Fruit fly (Drosophila melanogaster) whole organism, embryonic: Measurements from ENCODE around the gene CG34049.
A peak's percentile ranks its signal among the peaks of the same experiment; 100 is the strongest.

ENCODE experiments used
- BEAF-32 ChIP-seq: fragments of 200-800 bp; sonication (Bioruptor generic); optimal IDR thresholded peaks from 3 replicates; lab custom pipeline; 2017; ENCODE audit warnings: missing biosample characterization, missing genetic modification characterization, mild to moderate bottlenecking, moderate library complexity, missing genetic modification reagents
- Bdp1 ChIP-seq: fragments of 200-800 bp; sonication (Bioruptor generic); optimal IDR thresholded peaks from 3 replicates; lab custom pipeline; 2016; ENCODE audit warnings: missing biosample characterization, missing genetic modification characterization
- C15 ChIP-seq: fragments of 200-800 bp; sonication (Bioruptor generic); IDR thresholded peaks from 3 replicates; pipeline ENCODE4 v1.3.6; 2022; ENCODE audit warnings: missing biosample characterization, missing genetic modification characterization
- CG11398 ChIP-seq: fragments of 200-800 bp; sonication (Bioruptor generic); optimal IDR thresholded peaks from 2 replicates; lab custom pipeline; 2016; ENCODE audit warnings: missing biosample characterization, missing genetic modification characterization
- CG11504 ChIP-seq: fragments of 200-800 bp; sonication (Bioruptor generic); optimal IDR thresholded peaks from 3 replicates; lab custom pipeline; 2019; ENCODE audit warnings: missing biosample characterization, mild to moderate bottlenecking, missing genetic modification characterization, moderate library complexity
- CG11723 ChIP-seq: fragments of 200-800 bp; sonication (Bioruptor generic); optimal IDR thresholded peaks from 2 replicates; lab custom pipeline; 2017; ENCODE audit warnings: missing biosample characterization, mild to moderate bottlenecking, missing genetic modification characterization
- CG12942 ChIP-seq: fragments of 200-800 bp; sonication (Bioruptor generic); optimal IDR thresholded peaks from 3 replicates; lab custom pipeline; 2016; ENCODE audit warnings: missing biosample characterization, missing genetic modification characterization
- CG13287 ChIP-seq: fragments of 200-800 bp; sonication (Bioruptor generic); IDR thresholded peaks from 2 replicates; pipeline ENCODE4 v1.3.6; 2022; ENCODE audit warnings: missing biosample characterization, missing genetic modification characterization; ENCODE audit not compliant: partially characterized antibody
- CG13624 ChIP-seq: fragments of 200-800 bp; sonication (Bioruptor generic); optimal IDR thresholded peaks from 2 replicates; lab custom pipeline; 2016; ENCODE audit warnings: missing biosample characterization, missing genetic modification characterization
- CG14710 ChIP-seq: fragments of 200-800 bp; sonication (Bioruptor generic); optimal IDR thresholded peaks from 3 replicates; lab custom pipeline; 2019; ENCODE audit warnings: missing biosample characterization, mild to moderate bottlenecking, missing genetic modification characterization, moderate library complexity
- CG15601 ChIP-seq: fragments of 200-800 bp; sonication (Bioruptor generic); optimal IDR thresholded peaks from 3 replicates; lab custom pipeline; 2019; ENCODE audit warnings: missing biosample characterization, mild to moderate bottlenecking, missing genetic modification characterization, moderate library complexity
- CG17359 ChIP-seq: fragments of 200-800 bp; sonication (Bioruptor generic); optimal IDR thresholded peaks from 3 replicates; lab custom pipeline; 2018; ENCODE audit warnings: missing biosample characterization, mild to moderate bottlenecking, missing genetic modification characterization, moderate library complexity
- CG1832 ChIP-seq: fragments of 200-800 bp; sonication (Bioruptor generic); optimal IDR thresholded peaks from 2 replicates; lab custom pipeline; 2017; ENCODE audit warnings: missing biosample characterization, mild to moderate bottlenecking, missing genetic modification characterization, inconsistent platforms
- CG18476 ChIP-seq: fragments of 200-800 bp; sonication (Bioruptor generic); optimal IDR thresholded peaks from 2 replicates; lab custom pipeline; 2016; ENCODE audit warnings: missing biosample characterization, mild to moderate bottlenecking, missing genetic modification characterization
- CG31365 ChIP-seq: fragments of 200-800 bp; sonication (Bioruptor generic); optimal IDR thresholded peaks from 2 replicates; lab custom pipeline; 2018; ENCODE audit warnings: missing biosample characterization, mild to moderate bottlenecking, missing genetic modification characterization
- CG4282 ChIP-seq: fragments of 200-800 bp; sonication (Bioruptor generic); optimal IDR thresholded peaks from 2 replicates; lab custom pipeline; 2016; ENCODE audit warnings: missing biosample characterization, missing genetic modification characterization
- CG4424 ChIP-seq: fragments of 200-800 bp; sonication (Bioruptor generic); optimal IDR thresholded peaks from 3 replicates; lab custom pipeline; 2016; ENCODE audit warnings: missing biosample characterization, missing genetic modification characterization
- CG6765 ChIP-seq: fragments of 200-800 bp; sonication (Bioruptor generic); optimal IDR thresholded peaks from 3 replicates; lab custom pipeline; 2017; ENCODE audit warnings: missing biosample characterization, mild to moderate bottlenecking, missing genetic modification characterization
- CG7372 ChIP-seq: fragments of 200-800 bp; sonication (Bioruptor generic); IDR thresholded peaks from 2 replicates; pipeline ENCODE4 v1.3.6; 2022; ENCODE audit warnings: missing biosample characterization, missing genetic modification characterization
- CG7745 ChIP-seq: fragments of 200-800 bp; sonication (Bioruptor generic); optimal IDR thresholded peaks from 2 replicates; lab custom pipeline; 2018; ENCODE audit warnings: missing biosample characterization, mild to moderate bottlenecking, missing genetic modification characterization, moderate library complexity
- CG7839 ChIP-seq: fragments of 200-800 bp; sonication (Bioruptor generic); optimal IDR thresholded peaks from 3 replicates; lab custom pipeline; 2018; ENCODE audit warnings: missing biosample characterization, mild to moderate bottlenecking, missing genetic modification characterization, moderate library complexity
- CG7928 ChIP-seq: fragments of 200-800 bp; sonication (Bioruptor generic); optimal IDR thresholded peaks from 2 replicates; lab custom pipeline; 2017; ENCODE audit warnings: missing biosample characterization, mild to moderate bottlenecking, missing genetic modification characterization
- CG8944 ChIP-seq: fragments of 200-800 bp; sonication (Bioruptor generic); optimal IDR thresholded peaks from 3 replicates; lab custom pipeline; 2016; ENCODE audit warnings: missing biosample characterization, missing genetic modification characterization
- Dll ChIP-seq: fragments of 200-800 bp; sonication (Bioruptor generic); IDR thresholded peaks from 4 replicates; pipeline ENCODE4 v1.3.6; 2022; ENCODE audit warnings: missing biosample characterization, missing genetic modification characterization; ENCODE audit not compliant: partially characterized antibody
- Dref ChIP-seq: fragments of 200-800 bp; sonication (Bioruptor generic); IDR thresholded peaks from 2 replicates; pipeline ENCODE4 v1.3.6; 2022; ENCODE audit warnings: missing biosample characterization, missing genetic modification characterization
- Fer2 ChIP-seq: fragments of 200-800 bp; sonication (Bioruptor generic); optimal IDR thresholded peaks from 2 replicates; lab custom pipeline; 2018; ENCODE audit warnings: missing biosample characterization, mild to moderate bottlenecking, missing genetic modification characterization, moderate library complexity
- HHEX ChIP-seq: fragments of 200-800 bp; sonication (Bioruptor generic); optimal IDR thresholded peaks from 3 replicates; lab custom pipeline; 2017; ENCODE audit warnings: missing biosample characterization, mild to moderate bottlenecking, missing genetic modification characterization, missing genetic modification reagents
- Hand ChIP-seq: fragments of 200-800 bp; sonication (Bioruptor generic); optimal IDR thresholded peaks from 2 replicates; lab custom pipeline; 2017; ENCODE audit warnings: mild to moderate bottlenecking, missing biosample characterization, missing genetic modification reagents, missing genetic modification characterization
- Myb ChIP-seq: fragments of 200-800 bp; sonication (Bioruptor generic); optimal IDR thresholded peaks from 2 replicates; lab custom pipeline; 2016; ENCODE audit warnings: missing biosample characterization, missing genetic modification characterization
- Poxn ChIP-seq: fragments of 200-800 bp; sonication (Bioruptor generic); IDR thresholded peaks from 2 replicates; pipeline ENCODE4 v1.3.6; 2022; ENCODE audit warnings: missing biosample characterization, missing genetic modification characterization
- Rfx ChIP-seq: fragments of 200-800 bp; sonication (Bioruptor generic); IDR thresholded peaks from 2 replicates; pipeline ENCODE4 v1.3.6; 2022; ENCODE audit warnings: missing biosample characterization, missing genetic modification characterization
- Side ChIP-seq: fragments of 200-800 bp; sonication (Bioruptor generic); optimal IDR thresholded peaks from 2 replicates; lab custom pipeline; 2016; ENCODE audit warnings: missing biosample characterization, missing genetic modification characterization
- Stat92E ChIP-seq, 3 experiments: fragments of >200 bp in 2 of 3; fragments of 200-800 bp in 1 of 3; sonication (Bioruptor generic) in 1 of 3; optimal IDR thresholded peaks; 2 replicates each; lab custom pipeline; 2017 to 2019; ENCODE audit warnings: missing biosample characterization in 3 of 3, missing genetic modification characterization in 3 of 3, mild to moderate bottlenecking in 1 of 3, moderate library complexity in 1 of 3
- Tbp ChIP-seq: fragments of >200 bp; optimal IDR thresholded peaks from 2 replicates; lab custom pipeline; 2018; ENCODE audit warnings: missing biosample characterization, missing genetic modification characterization
- Usf ChIP-seq: fragments of 200-800 bp; sonication (Bioruptor generic); optimal IDR thresholded peaks from 2 replicates; lab custom pipeline; 2017; ENCODE audit warnings: missing genotype, missing biosample characterization, missing genetic modification characterization
- Xrp1 ChIP-seq: fragments of 200-800 bp; sonication (Bioruptor generic); IDR thresholded peaks from 2 replicates; pipeline ENCODE4 v1.3.6; 2022; ENCODE audit warnings: missing biosample characterization, missing genetic modification characterization
- al ChIP-seq: fragments of 200-800 bp; sonication (Bioruptor generic); IDR thresholded peaks from 2 replicates; pipeline ENCODE4 v1.3.6; 2022; ENCODE audit warnings: missing biosample characterization, missing genetic modification characterization
- fd96Cb ChIP-seq: fragments of 200-800 bp; sonication (Bioruptor generic); optimal IDR thresholded peaks from 2 replicates; lab custom pipeline; 2018; ENCODE audit warnings: missing biosample characterization, mild to moderate bottlenecking, missing genetic modification characterization, moderate library complexity
- gcm2 ChIP-seq: fragments of 200-800 bp; sonication (Bioruptor generic); optimal IDR thresholded peaks from 2 replicates; lab custom pipeline; 2016; ENCODE audit warnings: missing biosample characterization, missing genetic modification characterization
- gsb-n ChIP-seq: fragments of 200-800 bp; sonication (Bioruptor generic); optimal IDR thresholded peaks from 3 replicates; lab custom pipeline; 2018; ENCODE audit warnings: missing biosample characterization, mild to moderate bottlenecking, missing genetic modification characterization
- ken ChIP-seq: fragments of 200-800 bp; sonication (Bioruptor generic); IDR thresholded peaks from 3 replicates; pipeline ENCODE4 v1.3.6; 2022; ENCODE audit warnings: missing biosample characterization, missing genetic modification characterization
- prd ChIP-seq, 3 experiments: fragments of >200 bp in 2 of 3; fragments of 200-800 bp in 1 of 3; sonication (Bioruptor generic) in 1 of 3; optimal IDR thresholded peaks in 2 of 3; IDR thresholded peaks in 1 of 3; 2 replicates in 2 of 3; 3 replicates in 1 of 3; pipeline versions ENCODE4 v1.3.6 to Lab custom; 2017 to 2022; ENCODE audit warnings: missing biosample characterization in 1 of 3, missing genetic modification characterization in 1 of 3
- sc ChIP-seq, 3 experiments: fragments of >200 bp in 2 of 3; fragments of 200-800 bp in 1 of 3; sonication (Bioruptor generic) in 1 of 3; optimal IDR thresholded peaks; 2 replicates in 2 of 3; 3 replicates in 1 of 3; lab custom pipeline; 2017; ENCODE audit warnings: mild to moderate bottlenecking in 1 of 3, missing biosample characterization in 1 of 3, missing genetic modification characterization in 1 of 3, missing genetic modification reagents in 1 of 3
- sima ChIP-seq: fragments of 200-800 bp; sonication (Bioruptor generic); optimal IDR thresholded peaks from 2 replicates; lab custom pipeline; 2016; ENCODE audit warnings: missing biosample characterization, missing genetic modification characterization
- slbo ChIP-seq: fragments of 200-800 bp; sonication (Bioruptor generic); IDR thresholded peaks from 2 replicates; pipeline ENCODE4 v1.3.6; 2022; ENCODE audit warnings: missing biosample characterization, missing genetic modification characterization
- sna ChIP-seq: fragments of 200-800 bp; sonication (Bioruptor generic); IDR thresholded peaks from 2 replicates; pipeline ENCODE4 v1.3.6; 2022; ENCODE audit warnings: missing biosample characterization, missing genetic modification characterization; ENCODE audit not compliant: partially characterized antibody
- so ChIP-seq: fragments of 200-800 bp; sonication (Bioruptor generic); IDR thresholded peaks from 3 replicates; pipeline ENCODE4 v1.3.6; 2022; ENCODE audit warnings: missing biosample characterization, missing genetic modification characterization
- tin ChIP-seq: fragments of 200-800 bp; sonication (Bioruptor generic); optimal IDR thresholded peaks from 3 replicates; lab custom pipeline; 2016; ENCODE audit warnings: missing biosample characterization, missing genetic modification characterization
- wdn ChIP-seq: fragments of 200-800 bp; sonication (Bioruptor generic); IDR thresholded peaks from 2 replicates; pipeline ENCODE4 v1.3.6; 2022; ENCODE audit warnings: missing biosample characterization, missing genetic modification characterization

The CG34049 gene

dm6 chr2L:2217067-2217684 lies 47.9 kb downstream of the CG34049 start, which contains the start of the genes CG15386, CG42371 and mio (continued):
- TF ChIP-seq so (GFP tag; lab: Robert Waterston, UW) = no peak
- TF ChIP-seq gsb-n (tag; lab: Kevin White, UChicago) = no peak
- no peak for TF ChIP-seq CG8944 (GFP tag; lab: Kevin White, UChicago)
- peak; percentile 45 for TF ChIP-seq Myb
- no peak for TF ChIP-seq CG4282 (GFP tag; lab: Kevin White, UChicago)
- no peak for TF ChIP-seq CG7839 (tag; lab: Kevin White, UChicago)
- TF ChIP-seq fd96Cb = no peak
- TF ChIP-seq tin (GFP tag; lab: Kevin White, UChicago) = no peak
- no peak for TF ChIP-seq gcm2
- peak; percentile 81 for TF ChIP-seq CG14710 (tag; lab: Kevin White, UChicago)
- TF ChIP-seq prd (optimal IDR thresholded peaks at IDR 0.05; lab: Kevin White, UChicago) = no peak
- 0 out of 3 replicates have a peak, but pooled peaks have one; percentile 29 for TF ChIP-seq prd (GFP tag; IDR thresholded peaks at IDR 0.05; lab: Robert Waterston, UW)
- TF ChIP-seq Usf (GFP tag; lab: Kevin White, UChicago) = no peak
- TF ChIP-seq HHEX (GFP tag; lab: Kevin White, UChicago) = no peak
- TF ChIP-seq CG13624 = peak; percentile 82
- TF ChIP-seq CG11398 (GFP tag; lab: Kevin White, UChicago) = no peak
- no peak for TF ChIP-seq CG15601 (tag; lab: Kevin White, UChicago)
- no peak for TF ChIP-seq sima (GFP tag; lab: Kevin White, UChicago)
- no peak for TF ChIP-seq Fer2 (tag; lab: Kevin White, UChicago)
- no peak for TF ChIP-seq Poxn (GFP tag; lab: Robert Waterston, UW)
- TF ChIP-seq CG31365 (tag; lab: Kevin White, UChicago) = no peak
- TF ChIP-seq CG13287 (GFP tag; lab: Robert Waterston, UW) = peak; percentile 65
- TF ChIP-seq CG1832 (GFP tag; lab: Kevin White, UChicago) = no peak
- peak; percentile 52 for TF ChIP-seq BEAF-32 (GFP tag; lab: Kevin White, UChicago)
- TF ChIP-seq Stat92E (GFP tag; optimal IDR thresholded peaks at IDR 0.05; lab: Kevin White, UChicago) = no peak
- no peak for TF ChIP-seq ken (GFP tag; lab: Robert Waterston, UW)
- peak; percentile 44 for TF ChIP-seq Xrp1 (GFP tag; lab: Robert Waterston, UW)
- no peak for TF ChIP-seq CG7745
- no peak for TF ChIP-seq Tbp (GFP tag; lab: Kevin White, UChicago)
- no peak for TF ChIP-seq sna (GFP tag; lab: Robert Waterston, UW)
- TF ChIP-seq Rfx = peak; percentile 11; the same call in 1 of the 2 replicates
- TF ChIP-seq Bdp1 (GFP tag; lab: Kevin White, UChicago) = no peak
- 0 out of 2 replicates have a peak, but pooled peaks have one; percentile 19 for TF ChIP-seq wdn (GFP tag; lab: Robert Waterston, UW)
- peak; percentile 19; the same call in 1 of the 2 replicates for TF ChIP-seq slbo
- no peak for TF ChIP-seq CG4424 (GFP tag; lab: Kevin White, UChicago)
- TF ChIP-seq CG7928 = no peak
- TF ChIP-seq Dll (GFP tag; lab: Robert Waterston, UW) = peak; percentile 61; the same call in 2 of the 4 replicates
- TF ChIP-seq al (GFP tag; lab: Robert Waterston, UW) = no peak
- no peak for TF ChIP-seq CG7372 (GFP tag; lab: Robert Waterston, UW)
- TF ChIP-seq Side (GFP tag; lab: Kevin White, UChicago) = no peak
- TF ChIP-seq CG17359 (tag; lab: Kevin White, UChicago) = no peak
- no peak for TF ChIP-seq CG6765 (GFP tag; lab: Kevin White, UChicago)
- no peak for TF ChIP-seq CG11723 (GFP tag; lab: Kevin White, UChicago)
- no peak for TF ChIP-seq CG12942 (GFP tag; lab: Kevin White, UChicago)
- no peak for TF ChIP-seq CG18476 (GFP tag; lab: Kevin White, UChicago)
- no peak for TF ChIP-seq sc (optimal IDR thresholded peaks at IDR 0.05; lab: Kevin White, UChicago)
- TF ChIP-seq sc (GFP tag; optimal IDR thresholded peaks at IDR 0.05; lab: Kevin White, UChicago) = no peak
- TF ChIP-seq Hand = no peak
- TF ChIP-seq Dref = peak; percentile 81
- TF ChIP-seq CG11504 (tag; lab: Kevin White, UChicago) = no peak
- TF ChIP-seq C15 (GFP tag; lab: Robert Waterston, UW) = no peak
